Fruit fly (Drosophila melanogaster) whole organism, prepupa: ENCODE measurements around the gene CG9674.

Experiments used
- CG8119 ChIP-seq: fragments of 200-800 bp; sonication (Bioruptor generic); IDR thresholded peaks from 3 replicates; pipeline ENCODE4 v1.3.6; 2022; ENCODE audit warnings: missing biosample characterization, missing genetic modification characterization
- Gug ChIP-seq: fragments of 200-800 bp; sonication (Bioruptor generic); IDR thresholded peaks from 2 replicates; pipeline ENCODE4 v1.3.6; 2022; ENCODE audit warnings: missing biosample characterization, missing genetic modification characterization
- Hr4 ChIP-seq: fragments of 200-800 bp; sonication (Bioruptor generic); optimal IDR thresholded peaks from 3 replicates; lab custom pipeline; 2016; ENCODE audit warnings: missing biosample characterization, missing genetic modification characterization
- Smox ChIP-seq: fragments of 200-800 bp; sonication (Bioruptor generic); optimal IDR thresholded peaks from 3 replicates; lab custom pipeline; 2016; ENCODE audit warnings: missing biosample characterization, missing genetic modification characterization
- Sox14 ChIP-seq: fragments of 200-800 bp; sonication (Bioruptor generic); optimal IDR thresholded peaks from 3 replicates; lab custom pipeline; 2016; ENCODE audit warnings: missing biosample characterization, missing genetic modification characterization
- pdm3 ChIP-seq: fragments of 200-800 bp; sonication (Bioruptor generic); optimal IDR thresholded peaks from 3 replicates; lab custom pipeline; 2016; ENCODE audit warnings: missing biosample characterization, missing genetic modification characterization
- spab ChIP-seq: fragments of 200-800 bp; sonication (Bioruptor generic); optimal IDR thresholded peaks from 2 replicates; lab custom pipeline; 2017; ENCODE audit warnings: missing biosample characterization, mild to moderate bottlenecking, missing genetic modification characterization, missing genetic modification reagents

DNA sequence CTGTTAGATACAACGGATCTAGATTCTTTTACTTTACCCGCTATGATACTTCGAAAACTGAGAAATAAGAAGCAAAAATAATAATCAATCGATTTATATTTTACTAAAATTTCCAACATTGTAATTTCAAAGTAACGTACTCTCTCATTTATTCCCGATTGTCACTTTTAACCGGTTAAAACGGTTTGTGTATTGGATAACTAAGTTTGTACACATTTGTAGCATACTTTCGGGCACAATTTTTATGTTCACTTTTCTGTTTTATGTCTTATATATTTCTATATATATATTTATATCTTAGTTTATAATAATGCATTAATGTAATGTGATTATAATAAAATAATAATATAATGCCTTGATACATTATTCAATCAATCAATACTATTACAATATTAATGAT is 65.9 kb downstream of the CG9674 start:
- TF ChIP-seq Smox (GFP tag; lab: Kevin White, UChicago): no peak
- no peak for TF ChIP-seq Sox14 (GFP tag; lab: Kevin White, UChicago)
- no peak for TF ChIP-seq Hr4 (GFP tag; lab: Kevin White, UChicago)
- no peak for TF ChIP-seq spab (GFP tag; lab: Kevin White, UChicago)
- TF ChIP-seq Gug: no peak
- no peak for TF ChIP-seq pdm3 (GFP tag; lab: Kevin White, UChicago)
- TF ChIP-seq CG8119 (GFP tag; lab: Robert Waterston, UW): no peak
